Worm (Caenorhabditis elegans): ENCODE data around the gene scvp-1.

- TF ChIP-seq snpc-4 (tag; optimal IDR thresholded peaks at IDR 0.05) (no peak), nhr-237 (tag; optimal IDR thresholded peaks at IDR 0.05) (no peak), nhr-77 (tag; optimal IDR thresholded peaks at IDR 0.05) (no peak), pqm-1 (tag; optimal IDR thresholded peaks at IDR 0.05) (no peak), zag-1 (tag; optimal IDR thresholded peaks at IDR 0.05) (no peak), unc-62 (GFP tag; optimal IDR thresholded peaks at IDR 0.05) (no peak), egl-27 (tag; optimal IDR thresholded peaks at IDR 0.05) (no peak), ceh-16 (tag; optimal IDR thresholded peaks at IDR 0.05) (no peak), ama-1 (optimal IDR thresholded peaks at IDR 0.05) (no peak), nfya-1 (tag; optimal IDR thresholded peaks at IDR 0.05; ENCODE audit: insufficient read depth) (no peak)
Measured at ce11 chrV:10893510-10894128, 37.5 kb downstream of the scvp-1 start, which contains the start of gene F32D8.4.

Data from whole organism, L3 larva.